Worm (Caenorhabditis elegans) whole organism, L2 larva: ENCODE measurements around the gene fbxb-25.

Experiments used
- ZK546.5 ChIP-seq: sonication (generic microtip); optimal IDR thresholded peaks from 2 replicates; lab custom pipeline; 2017; ENCODE audit warnings: missing biosample characterization, missing genetic modification characterization
- lin-39 ChIP-seq: fragments of 150-350 bp; optimal IDR thresholded peaks from 2 replicates; lab custom pipeline; 2014; ENCODE audit warnings: missing biosample characterization, missing genetic modification reagents, missing genetic modification characterization
- nhr-77 ChIP-seq: fragments of 150-350 bp; optimal IDR thresholded peaks from 2 replicates; lab custom pipeline; 2014; ENCODE audit warnings: missing biosample characterization, missing genetic modification characterization

DNA sequence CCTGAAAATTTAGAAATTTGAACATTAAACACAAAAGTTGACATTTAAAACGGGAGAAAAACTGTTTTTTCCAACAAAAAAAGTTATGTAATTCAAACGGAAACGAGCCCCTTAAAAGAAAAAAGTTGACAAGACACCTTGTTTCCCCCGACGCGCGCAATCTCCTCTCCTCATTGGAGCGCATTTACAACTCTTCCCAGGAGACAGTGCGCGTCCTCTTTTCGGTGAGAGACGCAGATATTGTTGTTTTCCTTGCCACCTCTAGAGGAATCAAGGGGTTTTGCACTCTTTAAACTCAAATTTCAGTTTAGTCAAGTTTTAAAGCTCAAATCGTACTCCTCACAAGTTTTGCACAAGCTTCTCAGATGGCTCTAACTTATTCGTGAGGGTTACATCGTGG lies 12.0 kb downstream of the fbxb-25 start, which contains the start of gene F58E1.13:
- TF ChIP-seq lin-39 (no peak), ZK546.5 (no peak), nhr-77 (tag; lab: Kevin White, UChicago) (no peak)
